Fruit fly (Drosophila melanogaster): ENCODE measurements around the gene Psf2.

Psf2 gene

dm6 chr2L:4370007-4370521 is 17.1 kb downstream of the Psf2 start:
- no peak for TF ChIP-seq insv (optimal IDR thresholded peaks at IDR 0.05)
- TF ChIP-seq psq (optimal IDR thresholded peaks at IDR 0.05), result no peak
- no peak for TF ChIP-seq h (optimal IDR thresholded peaks at IDR 0.05)
- TF ChIP-seq ttk (optimal IDR thresholded peaks at IDR 0.05), result no peak
- no peak for TF ChIP-seq Myc (optimal IDR thresholded peaks at IDR 0.05)
- no peak for TF ChIP-seq Sin3A (optimal IDR thresholded peaks at IDR 0.05)

dm6 chr2L:4368553-4369268 is 18.4 kb downstream of the Psf2 start:
- no peak for TF ChIP-seq Sin3A (optimal IDR thresholded peaks at IDR 0.05)
- TF ChIP-seq Myc (optimal IDR thresholded peaks at IDR 0.05), result no peak
- TF ChIP-seq psq (optimal IDR thresholded peaks at IDR 0.05), result no peak
- TF ChIP-seq h (optimal IDR thresholded peaks at IDR 0.05), result no peak
- TF ChIP-seq insv (optimal IDR thresholded peaks at IDR 0.05), result no peak
- TF ChIP-seq ttk (optimal IDR thresholded peaks at IDR 0.05), result no peak

dm6 chr2L:4366652-4367051 is 20.5 kb downstream of the Psf2 start:
- TF ChIP-seq insv (optimal IDR thresholded peaks at IDR 0.05) (no peak), psq (optimal IDR thresholded peaks at IDR 0.05) (no peak), h (optimal IDR thresholded peaks at IDR 0.05) (no peak), Sin3A (optimal IDR thresholded peaks at IDR 0.05) (no peak), Myc (optimal IDR thresholded peaks at IDR 0.05) (no peak)

- TF ChIP-seq Sin3A (optimal IDR thresholded peaks at IDR 0.05) (no peak), Myc (optimal IDR thresholded peaks at IDR 0.05) (no peak), psq (optimal IDR thresholded peaks at IDR 0.05) (no peak), ttk (optimal IDR thresholded peaks at IDR 0.05) (no peak), insv (optimal IDR thresholded peaks at IDR 0.05) (no peak), h (optimal IDR thresholded peaks at IDR 0.05) (no peak)
Measured at dm6 chr2L:4365792-4366326, 21.3 kb downstream of the Psf2 start.

dm6 chr2L:4364914-4365313 is 22.2 kb downstream of the Psf2 start:
- TF ChIP-seq psq (optimal IDR thresholded peaks at IDR 0.05) (no peak), insv (optimal IDR thresholded peaks at IDR 0.05) (no peak), h (optimal IDR thresholded peaks at IDR 0.05) (no peak), Myc (optimal IDR thresholded peaks at IDR 0.05) (no peak), Sin3A (optimal IDR thresholded peaks at IDR 0.05) (no peak), ttk (optimal IDR thresholded peaks at IDR 0.05) (no peak)

dm6 chr2L:4363707-4364270 is 23.4 kb downstream of the Psf2 start:
- TF ChIP-seq Sin3A (optimal IDR thresholded peaks at IDR 0.05) (no peak), h (optimal IDR thresholded peaks at IDR 0.05) (no peak), Myc (optimal IDR thresholded peaks at IDR 0.05) (no peak), insv (optimal IDR thresholded peaks at IDR 0.05) (no peak), psq (optimal IDR thresholded peaks at IDR 0.05) (no peak)

dm6 chr2L:4361438-4361975 is 25.6 kb downstream of the Psf2 start, which contains the start of gene Traf4:
Traf4 (plus strand) TSS chr2L:4361925.
- TF ChIP-seq Myc (optimal IDR thresholded peaks at IDR 0.05) (no peak), ttk (optimal IDR thresholded peaks at IDR 0.05) (no peak), psq (optimal IDR thresholded peaks at IDR 0.05) (no peak), h (optimal IDR thresholded peaks at IDR 0.05) (no peak), Sin3A (optimal IDR thresholded peaks at IDR 0.05) (no peak), insv (optimal IDR thresholded peaks at IDR 0.05) (no peak)

dm6 chr2L:4360882-4361281 is 26.3 kb downstream of the Psf2 start:
- no peak for TF ChIP-seq insv (optimal IDR thresholded peaks at IDR 0.05)
- TF ChIP-seq ttk (optimal IDR thresholded peaks at IDR 0.05), result no peak
- no peak for TF ChIP-seq psq (optimal IDR thresholded peaks at IDR 0.05)
- no peak for TF ChIP-seq Sin3A (optimal IDR thresholded peaks at IDR 0.05)
- TF ChIP-seq h (optimal IDR thresholded peaks at IDR 0.05), result no peak
- no peak for TF ChIP-seq Myc (optimal IDR thresholded peaks at IDR 0.05)

- TF ChIP-seq psq (optimal IDR thresholded peaks at IDR 0.05), result no peak
- TF ChIP-seq insv (optimal IDR thresholded peaks at IDR 0.05), result no peak
- TF ChIP-seq ttk (optimal IDR thresholded peaks at IDR 0.05), result no peak
- TF ChIP-seq h (optimal IDR thresholded peaks at IDR 0.05), result no peak
- TF ChIP-seq Sin3A (optimal IDR thresholded peaks at IDR 0.05), result no peak
- TF ChIP-seq Myc (optimal IDR thresholded peaks at IDR 0.05), result no peak
Measured at dm6 chr2L:4359156-4359555, 28.0 kb downstream of the Psf2 start.

- TF ChIP-seq h (optimal IDR thresholded peaks at IDR 0.05) (no peak), psq (optimal IDR thresholded peaks at IDR 0.05) (no peak), Myc (optimal IDR thresholded peaks at IDR 0.05) (no peak), insv (optimal IDR thresholded peaks at IDR 0.05) (no peak), Sin3A (optimal IDR thresholded peaks at IDR 0.05) (no peak), ttk (optimal IDR thresholded peaks at IDR 0.05) (no peak)
Measured at dm6 chr2L:4355066-4355465, 32.1 kb downstream of the Psf2 start.

- no peak for TF ChIP-seq Sin3A (optimal IDR thresholded peaks at IDR 0.05)
Measured at dm6 chr2L:4352675-4353074, 34.5 kb downstream of the Psf2 start, which contains the start of gene CG15429. CG15429 (plus strand) TSS chr2L:4352975.

dm6 chr2L:4350683-4351324 is 36.4 kb downstream of the Psf2 start:
- no peak for TF ChIP-seq psq (optimal IDR thresholded peaks at IDR 0.05)
- no peak for TF ChIP-seq ttk (optimal IDR thresholded peaks at IDR 0.05)
- no peak for TF ChIP-seq h (optimal IDR thresholded peaks at IDR 0.05)
- no peak for TF ChIP-seq Myc (optimal IDR thresholded peaks at IDR 0.05)
- TF ChIP-seq Sin3A (optimal IDR thresholded peaks at IDR 0.05), result no peak
- no peak for TF ChIP-seq insv (optimal IDR thresholded peaks at IDR 0.05)

Data from Kc167 (cell line).